Worm (Caenorhabditis elegans) whole organism, early embryonic: Measurements from ENCODE around the gene lsy-12.

ENCODE experiments used
- B0310.2 ChIP-seq: sonication (generic microtip); optimal IDR thresholded peaks from 2 replicates; lab custom pipeline; 2016; ENCODE audit warnings: mild to moderate bottlenecking, missing genetic modification characterization, missing compliant biosample characterization
- F13C5.2 ChIP-seq: sonication (generic microtip); optimal IDR thresholded peaks from 2 replicates; lab custom pipeline; 2017; ENCODE audit warnings: mild to moderate bottlenecking, missing genetic modification characterization, inconsistent platforms, missing compliant biosample characterization
- aly-1 ChIP-seq: sonication (generic microtip); optimal IDR thresholded peaks from 2 replicates; lab custom pipeline; 2016; ENCODE audit warnings: missing genetic modification characterization, missing compliant biosample characterization
- ama-1 ChIP-seq: fragments of 150-350 bp; optimal IDR thresholded peaks from 2 replicates; lab custom pipeline; 2014
- ceh-13 ChIP-seq: fragments of 200-800 bp; sonication (Bioruptor generic); optimal IDR thresholded peaks from 2 replicates; lab custom pipeline; 2018; ENCODE audit warnings: mild to moderate bottlenecking, missing genetic modification characterization, missing compliant biosample characterization
- ceh-36 ChIP-seq: sonication (generic microtip); optimal IDR thresholded peaks from 2 replicates; lab custom pipeline; 2016; ENCODE audit warnings: missing genetic modification characterization, inconsistent platforms, missing compliant biosample characterization
- ets-7 ChIP-seq: sonication (generic microtip); optimal IDR thresholded peaks from 2 replicates; lab custom pipeline; 2016; ENCODE audit warnings: missing genotype, missing genetic modification characterization, missing compliant biosample characterization
- flt-1 ChIP-seq: fragments of 200-800 bp; sonication (Bioruptor generic); IDR thresholded peaks from 2 replicates; pipeline ENCODE4 v1.3.6; 2022; ENCODE audit warnings: missing genetic modification characterization, missing compliant biosample characterization
- hmbx-1 ChIP-seq: sonication (generic microtip); optimal IDR thresholded peaks from 2 replicates; lab custom pipeline; 2016; ENCODE audit warnings: mild to moderate bottlenecking, missing genetic modification characterization, missing compliant biosample characterization
- hmg-4 ChIP-seq: fragments of 200-800 bp; sonication (Bioruptor generic); optimal IDR thresholded peaks from 2 replicates; lab custom pipeline; 2018; ENCODE audit warnings: mild to moderate bottlenecking, missing genetic modification characterization, missing compliant biosample characterization
- hnd-1 ChIP-seq: sonication (generic microtip); optimal IDR thresholded peaks from 2 replicates; lab custom pipeline; 2016; ENCODE audit warnings: missing genetic modification characterization, missing compliant biosample characterization
- pes-1 ChIP-seq: fragments of 200-800 bp; sonication (Bioruptor generic); IDR thresholded peaks from 2 replicates; pipeline ENCODE4 v1.3.6; 2022; ENCODE audit warnings: missing genetic modification reagents, missing genetic modification characterization, missing compliant biosample characterization
- scrt-1 ChIP-seq: fragments of 200-800 bp; sonication (Bioruptor generic); IDR thresholded peaks from 2 replicates; pipeline ENCODE4 v1.3.6; 2022; ENCODE audit warnings: missing genetic modification characterization, missing compliant biosample characterization
- sea-1 ChIP-seq: fragments of 200-800 bp; sonication (Bioruptor generic); conservative IDR thresholded peaks from 2 replicates; pipeline ENCODE4 v1.3.6; 2022; ENCODE audit warnings: missing genetic modification characterization, missing compliant biosample characterization
- tbx-11 ChIP-seq: fragments of 200-800 bp; sonication (Bioruptor generic); IDR thresholded peaks from 2 replicates; pipeline ENCODE4 v1.3.6; 2022; ENCODE audit warnings: missing genetic modification characterization, missing compliant biosample characterization
- tbx-37 ChIP-seq: fragments of 200-800 bp; sonication (Bioruptor generic); conservative IDR thresholded peaks from 2 replicates; pipeline ENCODE4 v1.3.6; 2022; ENCODE audit warnings: missing genetic modification reagents, missing genetic modification characterization, missing compliant biosample characterization
- tra-4 ChIP-seq: sonication (generic microtip); optimal IDR thresholded peaks from 2 replicates; lab custom pipeline; 2017; ENCODE audit warnings: missing genetic modification characterization, missing compliant biosample characterization

lsy-12 gene

ce11 chrV:9821724-9822123 is 38.0 kb downstream of the lsy-12 start, which contains the start of gene str-193:
TSS of gene str-193 (minus strand) at chrV:9821824.
- TF ChIP-seq tbx-37 (GFP tag; lab: Robert Waterston, UW) = no peak
- TF ChIP-seq tbx-11 (GFP tag; lab: Robert Waterston, UW) = no peak
- no peak for TF ChIP-seq hnd-1 (tag; lab: Kevin White, UChicago)
- TF ChIP-seq ceh-13 (GFP tag; lab: Kevin White, UChicago) = no peak
- TF ChIP-seq B0310.2 = no peak
- TF ChIP-seq pes-1 = no peak
- no peak for TF ChIP-seq ceh-36 (tag; lab: Kevin White, UChicago)
- TF ChIP-seq aly-1 (tag; lab: Kevin White, UChicago) = no peak
- TF ChIP-seq tra-4 (tag; lab: Kevin White, UChicago) = no peak
- no peak for TF ChIP-seq scrt-1 (GFP tag; lab: Robert Waterston, UW)

- TF ChIP-seq hnd-1 (tag; lab: Kevin White, UChicago) = no peak
- no peak for TF ChIP-seq tbx-11 (GFP tag; lab: Robert Waterston, UW)
- no peak for TF ChIP-seq B0310.2
- no peak for TF ChIP-seq scrt-1 (GFP tag; lab: Robert Waterston, UW)
- TF ChIP-seq ceh-13 (GFP tag; lab: Kevin White, UChicago) = no peak
These were observed 43.4 kb downstream of the lsy-12 start, which contains the start of gene sru-31 for ce11 chrV:9816390-9816789. TSS of gene sru-31 (plus strand) at chrV:9816690.

DNA sequence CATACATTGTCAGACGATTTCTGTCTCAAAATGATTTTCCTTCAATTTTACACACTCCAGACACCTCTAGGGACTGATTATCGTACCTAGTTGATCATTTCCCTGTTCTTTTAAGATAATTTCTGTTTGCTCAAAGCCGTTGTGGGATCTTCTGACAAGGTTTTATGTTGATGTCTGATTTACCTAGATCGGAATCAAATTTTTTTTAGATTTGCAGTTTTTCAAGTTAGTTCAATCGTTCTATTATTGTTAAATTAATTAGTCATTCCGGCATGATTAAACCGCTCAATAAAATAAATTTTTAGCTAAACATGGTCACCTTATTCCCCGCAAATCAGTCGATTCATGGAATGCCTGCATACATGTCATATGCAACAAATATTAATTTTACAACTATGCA is 46.2 kb downstream of the lsy-12 start, which contains the start of gene sru-30:
TSS of gene sru-30 (plus strand) at position 301 of the 400 bp plus-strand sequence.
- TF ChIP-seq ceh-13 (GFP tag; lab: Kevin White, UChicago) = no peak
- TF ChIP-seq hmg-4 (GFP tag; lab: Kevin White, UChicago) = no peak
- no peak for TF ChIP-seq flt-1 (GFP tag; lab: Robert Waterston, UW)
- TF ChIP-seq hnd-1 (tag; lab: Kevin White, UChicago) = no peak
- TF ChIP-seq ama-1 = no peak
- no peak for TF ChIP-seq F13C5.2 (tag; lab: Kevin White, UChicago)
- TF ChIP-seq ceh-36 (tag; lab: Kevin White, UChicago) = no peak
- TF ChIP-seq ets-7 = no peak
- no peak for TF ChIP-seq scrt-1 (GFP tag; lab: Robert Waterston, UW)
- TF ChIP-seq B0310.2 = no peak
- TF ChIP-seq tra-4 (tag; lab: Kevin White, UChicago) = no peak
- TF ChIP-seq sea-1 = no peak
- no peak for TF ChIP-seq hmbx-1 (tag; lab: Kevin White, UChicago)
- TF ChIP-seq aly-1 (tag; lab: Kevin White, UChicago) = no peak
- no peak for TF ChIP-seq tbx-37 (GFP tag; lab: Robert Waterston, UW)
- no peak for TF ChIP-seq tbx-11 (GFP tag; lab: Robert Waterston, UW)
- TF ChIP-seq pes-1 = no peak

ce11 chrV:9812216-9812615 is 47.5 kb downstream of the lsy-12 start:
- TF ChIP-seq tbx-37 (GFP tag; lab: Robert Waterston, UW) (no peak), F13C5.2 (tag; lab: Kevin White, UChicago) (no peak), scrt-1 (GFP tag; lab: Robert Waterston, UW) (no peak), ceh-36 (tag; lab: Kevin White, UChicago) (no peak), tra-4 (tag; lab: Kevin White, UChicago) (no peak)

- TF ChIP-seq hmg-4 (GFP tag; lab: Kevin White, UChicago) = no peak
- TF ChIP-seq tbx-11 (GFP tag; lab: Robert Waterston, UW) = no peak
- TF ChIP-seq B0310.2 = no peak
- TF ChIP-seq flt-1 (GFP tag; lab: Robert Waterston, UW) = no peak
- no peak for TF ChIP-seq pes-1
- TF ChIP-seq F13C5.2 (tag; lab: Kevin White, UChicago) = no peak
- TF ChIP-seq ceh-13 (GFP tag; lab: Kevin White, UChicago) = no peak
- no peak for TF ChIP-seq hmbx-1 (tag; lab: Kevin White, UChicago)
- no peak for TF ChIP-seq scrt-1 (GFP tag; lab: Robert Waterston, UW)
- no peak for TF ChIP-seq tbx-37 (GFP tag; lab: Robert Waterston, UW)
- no peak for TF ChIP-seq tra-4 (tag; lab: Kevin White, UChicago)
- no peak for TF ChIP-seq ets-7
- no peak for TF ChIP-seq ceh-36 (tag; lab: Kevin White, UChicago)
- no peak for TF ChIP-seq aly-1 (tag; lab: Kevin White, UChicago)
- no peak for TF ChIP-seq hnd-1 (tag; lab: Kevin White, UChicago)
- no peak for TF ChIP-seq ama-1
- no peak for TF ChIP-seq sea-1
These were observed 48.6 kb downstream of the lsy-12 start, which contains the start of gene sru-29 for ce11 chrV:9811154-9811553. TSS of gene sru-29 (plus strand) at chrV:9811454.

ce11 chrV:9805161-9805560 is 54.6 kb downstream of the lsy-12 start, which contains the start of gene sru-37:
TSS of gene sru-37 (plus strand) at chrV:9805461.
- no peak for TF ChIP-seq tra-4 (tag; lab: Kevin White, UChicago)
- TF ChIP-seq ama-1 = no peak
- no peak for TF ChIP-seq ceh-36 (tag; lab: Kevin White, UChicago)
- TF ChIP-seq ceh-13 (GFP tag; lab: Kevin White, UChicago) = no peak
- TF ChIP-seq ets-7 = no peak
- no peak for TF ChIP-seq flt-1 (GFP tag; lab: Robert Waterston, UW)
- TF ChIP-seq tbx-11 (GFP tag; lab: Robert Waterston, UW) = no peak
- TF ChIP-seq hmbx-1 (tag; lab: Kevin White, UChicago) = no peak
- no peak for TF ChIP-seq B0310.2
- TF ChIP-seq sea-1 = no peak
- no peak for TF ChIP-seq tbx-37 (GFP tag; lab: Robert Waterston, UW)
- no peak for TF ChIP-seq F13C5.2 (tag; lab: Kevin White, UChicago)
- TF ChIP-seq hmg-4 (GFP tag; lab: Kevin White, UChicago) = no peak
- no peak for TF ChIP-seq aly-1 (tag; lab: Kevin White, UChicago)

DNA sequence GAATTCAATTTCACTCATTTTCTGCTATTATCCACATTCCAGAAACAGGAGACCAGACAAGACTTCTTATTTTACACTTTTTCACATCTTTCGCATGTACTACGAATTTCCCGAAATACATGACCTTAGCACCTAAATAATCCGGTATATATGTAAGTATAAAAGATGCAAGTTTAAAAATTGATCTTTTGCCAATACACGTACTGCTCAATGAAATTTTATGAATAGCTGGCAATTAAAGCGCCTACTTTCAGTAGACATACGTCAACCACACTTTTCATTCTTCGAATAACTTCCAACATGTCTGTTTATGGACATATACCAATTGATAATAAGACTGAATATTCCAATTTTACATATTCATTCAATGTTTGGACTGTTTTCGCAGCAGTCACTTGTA is 56.6 kb downstream of the lsy-12 start, which contains the start of gene sru-39:
TSS of gene sru-39 (plus strand) at position 301 of the 400 bp plus-strand sequence.
- TF ChIP-seq pes-1 = no peak
- TF ChIP-seq ceh-36 (tag; lab: Kevin White, UChicago) = no peak
- TF ChIP-seq scrt-1 (GFP tag; lab: Robert Waterston, UW) = no peak
- no peak for TF ChIP-seq tbx-37 (GFP tag; lab: Robert Waterston, UW)
- no peak for TF ChIP-seq tra-4 (tag; lab: Kevin White, UChicago)
- TF ChIP-seq ceh-13 (GFP tag; lab: Kevin White, UChicago) = no peak
- TF ChIP-seq hmg-4 (GFP tag; lab: Kevin White, UChicago) = no peak
- TF ChIP-seq tbx-11 (GFP tag; lab: Robert Waterston, UW) = no peak
- TF ChIP-seq ets-7 = no peak
